Worm (Caenorhabditis elegans) whole organism, young adult: ENCODE results near the gene F37B12.1.

Experiments
- B0035.1 ChIP-seq: sonication (generic microtip); optimal IDR thresholded peaks from 2 replicates; lab custom pipeline; 2016; ENCODE audit warnings: missing genetic modification characterization, mild to moderate bottlenecking, missing compliant biosample characterization, missing genotype, missing genetic modification reagents
- B0336.3 ChIP-seq: fragments of 200-800 bp; sonication (Bioruptor generic); IDR thresholded peaks from 2 replicates; pipeline ENCODE4 v1.3.6; 2022; ENCODE audit warnings: missing genetic modification characterization, missing compliant biosample characterization
- C17E4.6 ChIP-seq: fragments of 200-800 bp; sonication (Bioruptor generic); IDR thresholded peaks from 2 replicates; pipeline ENCODE4 v1.3.6; 2022; ENCODE audit warnings: missing genetic modification reagents, missing genetic modification characterization, missing compliant biosample characterization
- F10E7.11 ChIP-seq: sonication (generic microtip); optimal IDR thresholded peaks from 2 replicates; lab custom pipeline; 2017; ENCODE audit warnings: mild to moderate bottlenecking, missing genetic modification characterization, moderate library complexity, missing compliant biosample characterization
- F49E8.2 ChIP-seq: sonication (generic microtip); optimal IDR thresholded peaks from 3 replicates; lab custom pipeline; 2017; ENCODE audit warnings: missing genetic modification characterization, mild to moderate bottlenecking, missing compliant biosample characterization, antibody characterized with exemption, moderate library complexity; ENCODE audit not compliant: insufficient read depth
- F52B5.7 ChIP-seq: sonication (generic microtip); optimal IDR thresholded peaks from 2 replicates; lab custom pipeline; 2016; ENCODE audit warnings: mild to moderate bottlenecking, missing genetic modification characterization, missing compliant biosample characterization
- K12H6.12 ChIP-seq: fragments of 200-800 bp; sonication (Bioruptor generic); optimal IDR thresholded peaks from 2 replicates; lab custom pipeline; 2018; ENCODE audit warnings: mild to moderate bottlenecking, missing genetic modification characterization, missing compliant biosample characterization
- T07F8.4 ChIP-seq: sonication (generic microtip); optimal IDR thresholded peaks from 2 replicates; lab custom pipeline; 2016; ENCODE audit warnings: mild to moderate bottlenecking, missing genetic modification characterization, moderate library complexity, missing compliant biosample characterization
- T26A5.8 ChIP-seq: sonication (generic microtip); optimal IDR thresholded peaks from 2 replicates; lab custom pipeline; 2016; ENCODE audit warnings: missing genetic modification characterization, missing compliant biosample characterization
- Y53F4B.3 ChIP-seq: fragments of 200-800 bp; sonication (Bioruptor generic); IDR thresholded peaks from 2 replicates; pipeline ENCODE4 v1.3.6; 2022; ENCODE audit warnings: missing genetic modification reagents, missing genetic modification characterization, missing compliant biosample characterization
- Y95B8A.8 ChIP-seq: fragments of 200-800 bp; sonication (Bioruptor generic); IDR thresholded peaks from 2 replicates; pipeline ENCODE4 v1.3.6; 2022; ENCODE audit warnings: missing genetic modification reagents, missing genetic modification characterization, missing compliant biosample characterization
- aptf-2 ChIP-seq: fragments of 200-800 bp; sonication (Bioruptor generic); conservative IDR thresholded peaks from 2 replicates; pipeline ENCODE4 v1.3.6; 2022; ENCODE audit warnings: missing genetic modification reagents, missing genetic modification characterization, missing compliant biosample characterization
- aptf-3 ChIP-seq: fragments of 200-800 bp; sonication (Bioruptor generic); IDR thresholded peaks from 2 replicates; pipeline ENCODE4 v1.3.6; 2022; ENCODE audit warnings: missing genetic modification characterization, missing compliant biosample characterization
- atf-7 ChIP-seq: sonication (generic microtip); optimal IDR thresholded peaks from 2 replicates; lab custom pipeline; 2017; ENCODE audit warnings: mild to moderate bottlenecking, missing genetic modification characterization, missing compliant biosample characterization
- athp-1 ChIP-seq: sonication (generic microtip); optimal IDR thresholded peaks from 2 replicates; lab custom pipeline; 2017; ENCODE audit warnings: mild to moderate bottlenecking, missing genetic modification characterization, missing compliant biosample characterization
- bed-2 ChIP-seq: fragments of 200-800 bp; sonication (Bioruptor generic); IDR thresholded peaks from 2 replicates; pipeline ENCODE4 v1.3.6; 2022; ENCODE audit warnings: missing genetic modification reagents, missing genetic modification characterization, missing compliant biosample characterization
- cebp-1 ChIP-seq, 2 experiments: fragments of 200-800 bp in 1 of 2; sonication (Bioruptor generic) in 1 of 2; sonication (generic microtip) in 1 of 2; IDR thresholded peaks in 1 of 2; optimal IDR thresholded peaks in 1 of 2; 2 replicates each; pipeline versions ENCODE4 v1.3.6 to Lab custom; 2017 to 2022; ENCODE audit warnings: missing compliant biosample characterization in 2 of 2, missing genetic modification characterization in 2 of 2, mild to moderate bottlenecking in 1 of 2, missing genetic modification reagents in 1 of 2, moderate library complexity in 1 of 2
- ceh-58 ChIP-seq: fragments of 200-800 bp; sonication (Bioruptor generic); IDR thresholded peaks from 2 replicates; pipeline ENCODE4 v1.3.6; 2022; ENCODE audit warnings: missing genetic modification characterization, missing compliant biosample characterization
- ceh-91 ChIP-seq: fragments of 200-800 bp; sonication (Bioruptor generic); IDR thresholded peaks from 2 replicates; pipeline ENCODE4 v1.3.6; 2022; ENCODE audit warnings: missing genetic modification reagents, missing genetic modification characterization, missing compliant biosample characterization
- chd-7 ChIP-seq: sonication (generic microtip); optimal IDR thresholded peaks from 2 replicates; lab custom pipeline; 2016; ENCODE audit warnings: mild to moderate bottlenecking, missing genetic modification characterization, moderate library complexity, missing compliant biosample characterization
- dox-1 ChIP-seq: fragments of 200-800 bp; sonication (Bioruptor generic); IDR thresholded peaks from 2 replicates; pipeline ENCODE4 v1.3.6; 2022; ENCODE audit warnings: missing genetic modification reagents, missing genetic modification characterization, missing compliant biosample characterization
- efl-1 ChIP-seq: fragments of 150-350 bp; optimal IDR thresholded peaks from 2 replicates; lab custom pipeline; 2014; ENCODE audit warnings: missing biosample characterization, missing genetic modification reagents, missing genetic modification characterization
- fkh-3 ChIP-seq: sonication (generic microtip); optimal IDR thresholded peaks from 2 replicates; lab custom pipeline; 2016; ENCODE audit warnings: mild to moderate bottlenecking, missing genetic modification characterization, missing compliant biosample characterization
- hlh-12 ChIP-seq: sonication (generic microtip); optimal IDR thresholded peaks from 2 replicates; lab custom pipeline; 2016; ENCODE audit warnings: missing genetic modification characterization, missing compliant biosample characterization
- let-526 ChIP-seq: fragments of 200-800 bp; sonication (Bioruptor generic); IDR thresholded peaks from 2 replicates; pipeline ENCODE4 v1.3.6; 2022; ENCODE audit warnings: missing genetic modification reagents, missing genetic modification characterization, missing compliant biosample characterization
- lin-35 ChIP-seq, 3 experiments: fragments of 150-350 bp in 2 of 3; sonication (generic microtip) in 1 of 3; optimal IDR thresholded peaks; 2 replicates each; lab custom pipeline; 2014 to 2018; ENCODE audit warnings: missing biosample characterization in 3 of 3, missing genetic modification characterization in 3 of 3, missing genetic modification reagents in 3 of 3
- lin-40 ChIP-seq: sonication (generic microtip); optimal IDR thresholded peaks from 2 replicates; lab custom pipeline; 2016; ENCODE audit warnings: missing genetic modification characterization, mild to moderate bottlenecking, missing compliant biosample characterization, missing genotype, missing genetic modification reagents
- madf-3 ChIP-seq: fragments of 200-800 bp; sonication (Bioruptor generic); IDR thresholded peaks from 2 replicates; pipeline ENCODE4 v1.3.6; 2022; ENCODE audit warnings: missing genetic modification reagents, missing genetic modification characterization, missing compliant biosample characterization
- nfyb-1 ChIP-seq: fragments of 200-800 bp; sonication (Bioruptor generic); IDR thresholded peaks from 2 replicates; pipeline ENCODE4 v1.3.6; 2022; ENCODE audit warnings: missing genetic modification reagents, missing genetic modification characterization, missing compliant biosample characterization
- nhr-120 ChIP-seq: fragments of 200-800 bp; sonication (Bioruptor generic); IDR thresholded peaks from 2 replicates; pipeline ENCODE4 v1.3.6; 2022; ENCODE audit warnings: missing genetic modification characterization, missing compliant biosample characterization
- nhr-80 ChIP-seq: sonication (generic microtip); optimal IDR thresholded peaks from 2 replicates; lab custom pipeline; 2016; ENCODE audit warnings: missing genetic modification characterization, missing compliant biosample characterization
- pbrm-1 ChIP-seq: fragments of 200-800 bp; sonication (Bioruptor generic); IDR thresholded peaks from 2 replicates; pipeline ENCODE4 v1.3.6; 2022; ENCODE audit warnings: missing genetic modification reagents, missing genetic modification characterization, missing compliant biosample characterization
- sdz-38 ChIP-seq: sonication (generic microtip); optimal IDR thresholded peaks from 2 replicates; lab custom pipeline; 2016; ENCODE audit warnings: missing genotype, missing genetic modification characterization, missing compliant biosample characterization
- snpc-1.1 ChIP-seq: sonication (generic microtip); optimal IDR thresholded peaks from 2 replicates; lab custom pipeline; 2017; ENCODE audit warnings: missing genetic modification characterization, mild to moderate bottlenecking, missing compliant biosample characterization, antibody characterized with exemption, moderate library complexity, missing genotype, missing genetic modification reagents; ENCODE audit not compliant: insufficient read depth
- snpc-1.3 ChIP-seq: sonication (generic microtip); optimal IDR thresholded peaks from 2 replicates; lab custom pipeline; 2017; ENCODE audit warnings: missing genetic modification characterization, mild to moderate bottlenecking, missing compliant biosample characterization, antibody characterized with exemption, moderate library complexity, missing genotype, missing genetic modification reagents; ENCODE audit not compliant: insufficient read depth
- somi-1 ChIP-seq: fragments of 200-800 bp; sonication (Bioruptor generic); optimal IDR thresholded peaks from 2 replicates; lab custom pipeline; 2018; ENCODE audit warnings: mild to moderate bottlenecking, missing genetic modification characterization, missing compliant biosample characterization
- sptf-2 ChIP-seq: fragments of 200-800 bp; sonication (Bioruptor generic); optimal IDR thresholded peaks from 2 replicates; lab custom pipeline; 2018; ENCODE audit warnings: mild to moderate bottlenecking, missing genetic modification characterization, missing compliant biosample characterization
- tbx-9 ChIP-seq: sonication (generic microtip); optimal IDR thresholded peaks from 2 replicates; lab custom pipeline; 2016; ENCODE audit warnings: borderline replicate concordance, missing genetic modification characterization, inconsistent platforms, missing compliant biosample characterization
- unc-130 ChIP-seq: sonication (generic microtip); optimal IDR thresholded peaks from 2 replicates; lab custom pipeline; 2016; ENCODE audit warnings: missing genetic modification reagents, missing genetic modification characterization, missing compliant biosample characterization
- ztf-18 ChIP-seq: sonication (generic microtip); optimal IDR thresholded peaks from 2 replicates; lab custom pipeline; 2016; ENCODE audit warnings: missing genotype, mild to moderate bottlenecking, missing genetic modification characterization, missing compliant biosample characterization
- ztf-25 ChIP-seq: fragments of 200-800 bp; sonication (Bioruptor generic); IDR thresholded peaks from 2 replicates; pipeline ENCODE4 v1.3.6; 2022; ENCODE audit warnings: missing genetic modification reagents, missing genetic modification characterization, missing compliant biosample characterization
- ztf-3 ChIP-seq: fragments of 200-800 bp; sonication (Bioruptor generic); optimal IDR thresholded peaks from 2 replicates; lab custom pipeline; 2018; ENCODE audit warnings: mild to moderate bottlenecking, missing genetic modification characterization, missing compliant biosample characterization

F37B12.1 gene

ce11 chrII:9021625-9022024, 7.4 kb downstream of the F37B12.1 start:
- no peak for TF ChIP-seq madf-3
- no peak for TF ChIP-seq F10E7.11 (tag; lab: Kevin White, UChicago)
- TF ChIP-seq lin-35 (GFP tag; optimal IDR thresholded peaks at IDR 0.05; lab: Kevin White, UChicago): no peak
- TF ChIP-seq nhr-120: no peak
- no peak for TF ChIP-seq chd-7 (tag; lab: Kevin White, UChicago)
- no peak for TF ChIP-seq let-526 (GFP tag; lab: Robert Waterston, UW)
- no peak for TF ChIP-seq sdz-38 (tag; lab: Kevin White, UChicago)
- TF ChIP-seq snpc-1.3 (tag; lab: Kevin White, UChicago): no peak
- TF ChIP-seq ztf-18 (tag; lab: Kevin White, UChicago): no peak
- no peak for TF ChIP-seq B0035.1
- TF ChIP-seq nfyb-1 (GFP tag; lab: Robert Waterston, UW): no peak

- TF ChIP-seq B0336.3 (GFP tag; lab: Robert Waterston, UW): no peak
- no peak for TF ChIP-seq bed-2
- no peak for TF ChIP-seq fkh-3 (tag; lab: Kevin White, UChicago)
- TF ChIP-seq unc-130 (GFP tag; lab: Kevin White, UChicago): no peak
- no peak for TF ChIP-seq Y53F4B.3 (GFP tag; lab: Robert Waterston, UW)
- TF ChIP-seq, all 124 proteins: peak for 0
Observed at ce11 chrII:9019704-9020103, 9.4 kb downstream of the F37B12.1 start, which contains the start of gene dep-1. Gene dep-1 (minus strand): TSS chrII:9019798.

DNA sequence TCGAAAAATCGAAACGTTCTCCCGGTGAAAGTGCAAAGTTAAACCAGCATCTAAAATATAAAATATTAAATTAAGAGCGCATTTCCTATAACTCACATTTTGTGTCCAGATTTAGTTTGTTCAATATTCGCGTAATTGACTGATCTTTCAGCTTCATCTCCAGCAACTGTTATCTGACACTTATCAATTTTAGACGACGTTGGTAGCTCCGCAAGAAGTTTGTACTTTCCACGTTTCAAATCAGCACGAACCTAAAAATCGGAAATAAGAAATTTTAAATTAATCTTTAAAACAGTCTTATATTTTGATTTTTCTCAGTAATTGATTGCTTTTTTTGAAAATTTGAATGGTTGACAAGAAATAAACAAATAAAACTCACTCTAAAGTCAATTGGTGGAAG, 11.4 kb downstream of the F37B12.1 start:
- TF ChIP-seq ztf-3 (GFP tag; lab: Kevin White, UChicago): no peak
- TF ChIP-seq ceh-91: no peak
- TF ChIP-seq K12H6.12 (tag; lab: Kevin White, UChicago): no peak
- TF ChIP-seq atf-7 (tag; lab: Kevin White, UChicago): no peak
- TF ChIP-seq chd-7 (tag; lab: Kevin White, UChicago): no peak
- no peak for TF ChIP-seq ceh-58 (GFP tag; lab: Robert Waterston, UW)
- no peak for TF ChIP-seq pbrm-1 (GFP tag; lab: Robert Waterston, UW)
- no peak for TF ChIP-seq hlh-12 (tag; lab: Kevin White, UChicago)
- TF ChIP-seq C17E4.6: no peak
- no peak for TF ChIP-seq snpc-1.1 (tag; lab: Kevin White, UChicago)
- no peak for TF ChIP-seq efl-1 (GFP tag; lab: Kevin White, UChicago)
- TF ChIP-seq dox-1 (GFP tag; lab: Robert Waterston, UW): no peak
- no peak for TF ChIP-seq somi-1 (GFP tag; lab: Kevin White, UChicago)
- no peak for TF ChIP-seq F52B5.7
- TF ChIP-seq sdz-38 (tag; lab: Kevin White, UChicago): no peak
- no peak for TF ChIP-seq nhr-80
- no peak for TF ChIP-seq sptf-2 (GFP tag; lab: Kevin White, UChicago)

DNA sequence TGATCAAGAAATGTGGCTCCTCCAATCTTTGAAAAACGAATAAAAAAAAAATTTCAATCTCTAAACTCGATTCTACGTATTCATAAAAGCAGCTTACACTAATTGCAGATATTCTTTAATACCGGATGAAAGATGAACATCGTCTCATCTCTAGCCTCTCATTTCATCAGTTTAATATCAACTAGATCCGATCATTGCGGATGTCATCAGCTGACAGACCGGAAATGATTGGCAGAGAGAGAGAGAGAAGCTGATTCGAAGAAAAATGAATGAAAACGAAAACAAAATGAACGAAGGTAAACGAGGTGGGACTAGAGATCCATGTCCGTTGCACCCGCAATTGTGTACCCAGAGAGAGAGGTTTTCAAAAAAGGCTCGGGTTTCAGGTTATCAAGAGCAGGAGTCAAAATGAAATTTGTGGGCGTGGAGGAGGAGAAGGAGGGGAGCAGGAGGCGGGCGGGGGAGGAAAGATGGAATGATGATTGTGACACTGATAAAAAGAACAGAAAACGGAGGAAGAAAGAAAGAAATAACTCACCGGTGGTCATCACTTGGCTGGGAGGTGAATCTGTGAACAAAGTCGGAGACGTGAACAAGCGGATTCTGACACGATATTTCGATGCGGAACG, 14.1 kb downstream of the F37B12.1 start:
- TF ChIP-seq aptf-2 (GFP tag; lab: Robert Waterston, UW) (no peak), dox-1 (GFP tag; lab: Robert Waterston, UW) (0 out of 2 replicates have a peak, but pooled peaks have one; percentile 9)

ce11 chrII:9014188-9014587, 14.9 kb downstream of the F37B12.1 start:
- TF ChIP-seq dox-1 (GFP tag; lab: Robert Waterston, UW): no peak
- TF ChIP-seq cebp-1 (GFP tag; IDR thresholded peaks at IDR 0.05; lab: Robert Waterston, UW): no peak
- no peak for TF ChIP-seq cebp-1 (tag; optimal IDR thresholded peaks at IDR 0.05; lab: Kevin White, UChicago)
- no peak for TF ChIP-seq T07F8.4 (tag; lab: Kevin White, UChicago)
- no peak for TF ChIP-seq lin-40 (tag; lab: Kevin White, UChicago)
- no peak for TF ChIP-seq F49E8.2
- no peak for TF ChIP-seq Y95B8A.8
- no peak for TF ChIP-seq F52B5.7
- no peak for TF ChIP-seq somi-1 (GFP tag; lab: Kevin White, UChicago)
- no peak for TF ChIP-seq athp-1 (tag; lab: Kevin White, UChicago)
- no peak for TF ChIP-seq aptf-3 (GFP tag; lab: Robert Waterston, UW)
- TF ChIP-seq T26A5.8 (tag; lab: Kevin White, UChicago): no peak
- no peak for TF ChIP-seq ztf-25 (GFP tag; lab: Robert Waterston, UW)
- TF ChIP-seq tbx-9 (tag; lab: Kevin White, UChicago): no peak
